Worm (Caenorhabditis elegans): ENCODE measurements around the gene adm-2.
A peak's percentile ranks its signal among the peaks of the same experiment; 100 is the strongest.

DNA sequence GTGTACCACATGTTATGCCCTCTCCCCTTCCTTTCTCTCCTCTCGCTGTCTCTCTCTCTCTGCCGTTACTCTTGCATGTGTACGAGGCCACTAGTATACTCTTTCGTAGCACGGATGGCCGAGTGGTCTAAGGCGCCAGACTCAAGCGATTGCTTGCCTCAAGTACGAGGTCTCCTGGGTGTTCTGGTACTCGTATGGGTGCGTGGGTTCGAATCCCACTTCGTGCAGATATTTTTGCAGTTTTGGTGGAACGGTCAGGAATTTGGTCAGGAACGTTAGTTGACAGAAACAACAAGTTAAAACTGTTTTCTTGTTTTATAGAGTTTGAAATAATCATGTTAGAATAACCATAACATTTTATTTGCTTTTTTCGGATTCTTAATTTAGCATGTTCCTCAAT is 22.3 kb upstream of the adm-2 start:
- TF ChIP-seq ama-1 (optimal IDR thresholded peaks at IDR 0.05) = no peak
- peak; percentile 98 for TF ChIP-seq ceh-45 (GFP tag; IDR thresholded peaks at IDR 0.05)
- peak; percentile 97 for TF ChIP-seq fax-1 (tag; optimal IDR thresholded peaks at IDR 0.05)
- peak; percentile 97 for TF ChIP-seq hlh-15 (tag; optimal IDR thresholded peaks at IDR 0.05)
- peak; percentile 97 for TF ChIP-seq sox-2 (GFP tag; IDR thresholded peaks at IDR 0.05)
- no peak for TF ChIP-seq pha-4 (tag; optimal IDR thresholded peaks at IDR 0.05)

Data from whole organism, late embryonic.